Worm (Caenorhabditis elegans) whole organism, early embryonic: ENCODE measurements around the gene F10E9.5.

Experiments used
- B0310.2 ChIP-seq: sonication (generic microtip); optimal IDR thresholded peaks from 2 replicates; lab custom pipeline; 2016; ENCODE audit warnings: mild to moderate bottlenecking, missing genetic modification characterization, missing compliant biosample characterization
- F13C5.2 ChIP-seq: sonication (generic microtip); optimal IDR thresholded peaks from 2 replicates; lab custom pipeline; 2017; ENCODE audit warnings: mild to moderate bottlenecking, missing genetic modification characterization, inconsistent platforms, missing compliant biosample characterization
- aly-1 ChIP-seq: sonication (generic microtip); optimal IDR thresholded peaks from 2 replicates; lab custom pipeline; 2016; ENCODE audit warnings: missing genetic modification characterization, missing compliant biosample characterization
- ama-1 ChIP-seq: fragments of 150-350 bp; optimal IDR thresholded peaks from 2 replicates; lab custom pipeline; 2014
- ceh-36 ChIP-seq: sonication (generic microtip); optimal IDR thresholded peaks from 2 replicates; lab custom pipeline; 2016; ENCODE audit warnings: missing genetic modification characterization, inconsistent platforms, missing compliant biosample characterization
- flt-1 ChIP-seq: fragments of 200-800 bp; sonication (Bioruptor generic); IDR thresholded peaks from 2 replicates; pipeline ENCODE4 v1.3.6; 2022; ENCODE audit warnings: missing genetic modification characterization, missing compliant biosample characterization
- sea-1 ChIP-seq: fragments of 200-800 bp; sonication (Bioruptor generic); conservative IDR thresholded peaks from 2 replicates; pipeline ENCODE4 v1.3.6; 2022; ENCODE audit warnings: missing genetic modification characterization, missing compliant biosample characterization
- tbx-11 ChIP-seq: fragments of 200-800 bp; sonication (Bioruptor generic); IDR thresholded peaks from 2 replicates; pipeline ENCODE4 v1.3.6; 2022; ENCODE audit warnings: missing genetic modification characterization, missing compliant biosample characterization

DNA sequence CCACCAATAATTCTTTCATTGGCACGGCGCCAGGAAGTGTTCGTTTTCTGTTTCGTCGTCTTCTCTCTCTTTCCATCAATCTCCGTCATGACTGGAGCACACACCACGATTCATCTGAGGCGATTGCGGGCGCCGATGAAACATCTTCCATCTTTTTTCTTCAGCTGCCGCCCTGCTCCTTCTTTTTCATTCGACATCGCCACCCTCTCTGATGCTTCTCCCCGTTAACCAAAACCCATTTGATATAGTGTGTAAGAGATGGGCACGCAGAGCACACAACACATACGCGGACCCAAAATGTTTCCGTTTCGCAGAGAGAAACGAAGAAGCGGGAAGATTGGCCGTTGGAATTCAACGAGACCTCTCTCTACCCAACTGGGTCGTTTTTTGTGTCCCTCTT is 19.9 kb upstream of the F10E9.5 start:
- TF ChIP-seq aly-1 (tag; lab: Kevin White, UChicago), result no peak
- no peak for TF ChIP-seq ama-1
- TF ChIP-seq flt-1 (GFP tag; lab: Robert Waterston, UW), result no peak
- no peak for TF ChIP-seq tbx-11
- TF ChIP-seq sea-1 (GFP tag; lab: Robert Waterston, UW), result no peak
- no peak for TF ChIP-seq ceh-36 (tag; lab: Kevin White, UChicago)
- TF ChIP-seq F13C5.2 (tag; lab: Kevin White, UChicago), result no peak
- no peak for TF ChIP-seq B0310.2 (tag; lab: Kevin White, UChicago)
